Worm (Caenorhabditis elegans) whole organism, young adult: ENCODE results near the gene F19C7.8.
A peak's percentile ranks its signal among the peaks of the same experiment; 100 is the strongest.

Source experiments
- B0019.2 ChIP-seq: fragments of 200-800 bp; sonication (Bioruptor generic); conservative IDR thresholded peaks from 2 replicates; pipeline ENCODE4 v1.3.6; 2022; ENCODE audit warnings: missing genetic modification reagents, missing genetic modification characterization, missing compliant biosample characterization
- B0035.1 ChIP-seq: sonication (generic microtip); optimal IDR thresholded peaks from 2 replicates; lab custom pipeline; 2016; ENCODE audit warnings: missing genetic modification characterization, mild to moderate bottlenecking, missing compliant biosample characterization, missing genotype, missing genetic modification reagents
- B0261.1 ChIP-seq: sonication (generic microtip); optimal IDR thresholded peaks from 2 replicates; lab custom pipeline; 2016; ENCODE audit warnings: mild to moderate bottlenecking, missing genetic modification characterization, moderate library complexity, missing compliant biosample characterization
- C17E4.6 ChIP-seq: fragments of 200-800 bp; sonication (Bioruptor generic); IDR thresholded peaks from 2 replicates; pipeline ENCODE4 v1.3.6; 2022; ENCODE audit warnings: missing genetic modification reagents, missing genetic modification characterization, missing compliant biosample characterization
- F23B12.7 ChIP-seq: sonication (generic microtip); optimal IDR thresholded peaks from 2 replicates; lab custom pipeline; 2017; ENCODE audit warnings: missing genetic modification characterization, mild to moderate bottlenecking, missing compliant biosample characterization, antibody characterized with exemption, moderate library complexity; ENCODE audit not compliant: insufficient read depth
- F37B4.10 ChIP-seq: fragments of 200-800 bp; sonication (Bioruptor generic); IDR thresholded peaks from 2 replicates; pipeline ENCODE4 v1.3.6; 2022; ENCODE audit warnings: missing genetic modification characterization, missing compliant biosample characterization
- F49E8.2 ChIP-seq: sonication (generic microtip); optimal IDR thresholded peaks from 3 replicates; lab custom pipeline; 2017; ENCODE audit warnings: missing genetic modification characterization, mild to moderate bottlenecking, missing compliant biosample characterization, antibody characterized with exemption, moderate library complexity; ENCODE audit not compliant: insufficient read depth
- F52B5.7 ChIP-seq: sonication (generic microtip); optimal IDR thresholded peaks from 2 replicates; lab custom pipeline; 2016; ENCODE audit warnings: mild to moderate bottlenecking, missing genetic modification characterization, missing compliant biosample characterization
- F55B11.4 ChIP-seq: sonication (generic microtip); optimal IDR thresholded peaks from 2 replicates; lab custom pipeline; 2016; ENCODE audit warnings: missing compliant biosample characterization, missing genetic modification characterization, borderline replicate concordance; ENCODE audit not compliant: insufficient read depth
- F57C9.4 ChIP-seq: sonication (generic microtip); optimal IDR thresholded peaks from 2 replicates; lab custom pipeline; 2017; ENCODE audit warnings: mild to moderate bottlenecking, missing genetic modification characterization, missing compliant biosample characterization
- K11D2.4 ChIP-seq: fragments of 200-800 bp; sonication (Bioruptor generic); IDR thresholded peaks from 2 replicates; pipeline ENCODE4 v1.3.6; 2022; ENCODE audit warnings: missing genetic modification reagents, missing genetic modification characterization, missing compliant biosample characterization
- T26A5.8 ChIP-seq: sonication (generic microtip); optimal IDR thresholded peaks from 2 replicates; lab custom pipeline; 2016; ENCODE audit warnings: missing genetic modification characterization, missing compliant biosample characterization
- Y53F4B.3 ChIP-seq: fragments of 200-800 bp; sonication (Bioruptor generic); IDR thresholded peaks from 2 replicates; pipeline ENCODE4 v1.3.6; 2022; ENCODE audit warnings: missing genetic modification reagents, missing genetic modification characterization, missing compliant biosample characterization
- Y67H2A.10 ChIP-seq: fragments of 200-800 bp; sonication (Bioruptor generic); conservative IDR thresholded peaks from 2 replicates; pipeline ENCODE4 v1.3.6; 2022; ENCODE audit warnings: missing genetic modification reagents, missing genetic modification characterization, missing compliant biosample characterization
- Y79H2A.3 ChIP-seq: fragments of 200-800 bp; sonication (Bioruptor generic); conservative IDR thresholded peaks from 2 replicates; pipeline ENCODE4 v1.3.6; 2022; ENCODE audit warnings: missing genetic modification reagents, missing genetic modification characterization, missing compliant biosample characterization
- ZK185.1 ChIP-seq: sonication (generic microtip); optimal IDR thresholded peaks from 2 replicates; lab custom pipeline; 2016; ENCODE audit warnings: mild to moderate bottlenecking, missing genetic modification characterization, missing compliant biosample characterization; ENCODE audit not compliant: poor library complexity, severe bottlenecking
- athp-1 ChIP-seq: sonication (generic microtip); optimal IDR thresholded peaks from 2 replicates; lab custom pipeline; 2017; ENCODE audit warnings: mild to moderate bottlenecking, missing genetic modification characterization, missing compliant biosample characterization
- attf-3 ChIP-seq: fragments of 200-800 bp; sonication (Bioruptor generic); conservative IDR thresholded peaks from 2 replicates; pipeline ENCODE4 v1.3.6; 2022; ENCODE audit warnings: missing genetic modification reagents, missing genetic modification characterization, missing compliant biosample characterization
- attf-6 ChIP-seq: fragments of 200-800 bp; sonication (Bioruptor generic); IDR thresholded peaks from 2 replicates; pipeline ENCODE4 v1.3.6; 2022; ENCODE audit warnings: missing genetic modification reagents, missing genetic modification characterization, missing compliant biosample characterization
- bed-2 ChIP-seq: fragments of 200-800 bp; sonication (Bioruptor generic); IDR thresholded peaks from 2 replicates; pipeline ENCODE4 v1.3.6; 2022; ENCODE audit warnings: missing genetic modification reagents, missing genetic modification characterization, missing compliant biosample characterization
- cebp-2 ChIP-seq: fragments of 200-800 bp; sonication (Bioruptor generic); IDR thresholded peaks from 2 replicates; pipeline ENCODE4 v1.3.6; 2022; ENCODE audit warnings: missing genetic modification characterization, missing compliant biosample characterization
- ceh-100 ChIP-seq: fragments of 200-800 bp; sonication (Bioruptor generic); IDR thresholded peaks from 2 replicates; pipeline ENCODE4 v1.3.6; 2022; ENCODE audit warnings: missing genetic modification reagents, missing genetic modification characterization, missing compliant biosample characterization
- ceh-79 ChIP-seq: sonication (generic microtip); optimal IDR thresholded peaks from 2 replicates; lab custom pipeline; 2017; ENCODE audit warnings: mild to moderate bottlenecking, missing genetic modification characterization, missing compliant biosample characterization
- ceh-91 ChIP-seq: fragments of 200-800 bp; sonication (Bioruptor generic); IDR thresholded peaks from 2 replicates; pipeline ENCODE4 v1.3.6; 2022; ENCODE audit warnings: missing genetic modification reagents, missing genetic modification characterization, missing compliant biosample characterization
- dpl-1 ChIP-seq: fragments of 150-350 bp; optimal IDR thresholded peaks from 2 replicates; lab custom pipeline; 2014; ENCODE audit warnings: missing biosample characterization, missing genetic modification reagents, missing genetic modification characterization
- ekl-4 ChIP-seq: fragments of 200-800 bp; sonication (Bioruptor generic); IDR thresholded peaks from 2 replicates; pipeline ENCODE4 v1.3.6; 2022; ENCODE audit warnings: missing genetic modification reagents, missing genetic modification characterization, missing compliant biosample characterization
- fkh-3 ChIP-seq: sonication (generic microtip); optimal IDR thresholded peaks from 2 replicates; lab custom pipeline; 2016; ENCODE audit warnings: mild to moderate bottlenecking, missing genetic modification characterization, missing compliant biosample characterization
- hlh-26 ChIP-seq: fragments of 200-800 bp; sonication (Bioruptor generic); conservative IDR thresholded peaks from 2 replicates; pipeline ENCODE4 v1.3.6; 2022; ENCODE audit warnings: missing genetic modification reagents, missing genetic modification characterization, missing compliant biosample characterization
- hmg-1.2 ChIP-seq: fragments of 200-800 bp; sonication (Bioruptor generic); IDR thresholded peaks from 2 replicates; pipeline ENCODE4 v1.3.6; 2022; ENCODE audit warnings: missing genetic modification reagents, missing genetic modification characterization, missing compliant biosample characterization
- hsf-1 ChIP-seq: fragments of 200-800 bp; sonication (Bioruptor generic); IDR thresholded peaks from 2 replicates; pipeline ENCODE4 v1.3.6; 2022; ENCODE audit warnings: missing genetic modification reagents, missing genetic modification characterization, missing compliant biosample characterization
- lin-26 ChIP-seq: fragments of 200-800 bp; sonication (Bioruptor generic); IDR thresholded peaks from 2 replicates; pipeline ENCODE4 v1.3.6; 2022; ENCODE audit warnings: missing genetic modification reagents, missing genetic modification characterization, missing compliant biosample characterization
- lin-54 ChIP-seq: fragments of 200-800 bp; sonication (Bioruptor generic); optimal IDR thresholded peaks from 2 replicates; lab custom pipeline; 2018; ENCODE audit warnings: mild to moderate bottlenecking, missing genetic modification characterization, missing compliant biosample characterization
- lir-1 ChIP-seq: fragments of 200-800 bp; sonication (Bioruptor generic); conservative IDR thresholded peaks from 2 replicates; pipeline ENCODE4 v1.3.6; 2022; ENCODE audit warnings: missing genetic modification reagents, missing genetic modification characterization, missing compliant biosample characterization
- nhr-27 ChIP-seq: fragments of 200-800 bp; sonication (Bioruptor generic); optimal IDR thresholded peaks from 2 replicates; lab custom pipeline; 2018; ENCODE audit warnings: mild to moderate bottlenecking, missing genetic modification characterization, moderate library complexity, missing compliant biosample characterization
- nhr-80 ChIP-seq: sonication (generic microtip); optimal IDR thresholded peaks from 2 replicates; lab custom pipeline; 2016; ENCODE audit warnings: missing genetic modification characterization, missing compliant biosample characterization
- snpc-1.1 ChIP-seq: sonication (generic microtip); optimal IDR thresholded peaks from 2 replicates; lab custom pipeline; 2017; ENCODE audit warnings: missing genetic modification characterization, mild to moderate bottlenecking, missing compliant biosample characterization, antibody characterized with exemption, moderate library complexity, missing genotype, missing genetic modification reagents; ENCODE audit not compliant: insufficient read depth
- snpc-1.3 ChIP-seq: sonication (generic microtip); optimal IDR thresholded peaks from 2 replicates; lab custom pipeline; 2017; ENCODE audit warnings: missing genetic modification characterization, mild to moderate bottlenecking, missing compliant biosample characterization, antibody characterized with exemption, moderate library complexity, missing genotype, missing genetic modification reagents; ENCODE audit not compliant: insufficient read depth
- snpc-3.4 ChIP-seq: sonication (generic microtip); optimal IDR thresholded peaks from 2 replicates; lab custom pipeline; 2017; ENCODE audit warnings: missing genetic modification characterization, mild to moderate bottlenecking, missing compliant biosample characterization, antibody characterized with exemption, moderate library complexity, missing genotype, missing genetic modification reagents
- sptf-2 ChIP-seq: fragments of 200-800 bp; sonication (Bioruptor generic); optimal IDR thresholded peaks from 2 replicates; lab custom pipeline; 2018; ENCODE audit warnings: mild to moderate bottlenecking, missing genetic modification characterization, missing compliant biosample characterization
- tbp1 ChIP-seq: fragments of 200-800 bp; sonication (Bioruptor generic); optimal IDR thresholded peaks from 2 replicates; lab custom pipeline; 2018; ENCODE audit warnings: mild to moderate bottlenecking, missing genetic modification characterization, missing compliant biosample characterization
- tbx-9 ChIP-seq: sonication (generic microtip); optimal IDR thresholded peaks from 2 replicates; lab custom pipeline; 2016; ENCODE audit warnings: borderline replicate concordance, missing genetic modification characterization, inconsistent platforms, missing compliant biosample characterization
- unc-130 ChIP-seq: sonication (generic microtip); optimal IDR thresholded peaks from 2 replicates; lab custom pipeline; 2016; ENCODE audit warnings: missing genetic modification reagents, missing genetic modification characterization, missing compliant biosample characterization
- unc-62 ChIP-seq: fragments of 150-350 bp; optimal IDR thresholded peaks from 2 replicates; lab custom pipeline; 2014; ENCODE audit warnings: missing biosample characterization, missing genetic modification reagents, missing genetic modification characterization
- xnd-1 ChIP-seq: sonication (generic microtip); optimal IDR thresholded peaks from 2 replicates; lab custom pipeline; 2016; ENCODE audit warnings: missing genotype, missing genetic modification reagents, missing genetic modification characterization, missing compliant biosample characterization
- zfh-2 ChIP-seq: fragments of 200-800 bp; sonication (Bioruptor generic); conservative IDR thresholded peaks from 2 replicates; pipeline ENCODE4 v1.3.6; 2022; ENCODE audit warnings: missing genetic modification reagents, missing genetic modification characterization, missing compliant biosample characterization
- ztf-18 ChIP-seq: sonication (generic microtip); optimal IDR thresholded peaks from 2 replicates; lab custom pipeline; 2016; ENCODE audit warnings: missing genotype, mild to moderate bottlenecking, missing genetic modification characterization, missing compliant biosample characterization
- ztf-3 ChIP-seq: fragments of 200-800 bp; sonication (Bioruptor generic); optimal IDR thresholded peaks from 2 replicates; lab custom pipeline; 2018; ENCODE audit warnings: mild to moderate bottlenecking, missing genetic modification characterization, missing compliant biosample characterization
- ztf-6 ChIP-seq: fragments of 200-800 bp; sonication (Bioruptor generic); IDR thresholded peaks from 2 replicates; pipeline ENCODE4 v1.3.6; 2022; ENCODE audit warnings: missing genetic modification reagents, missing genetic modification characterization, missing compliant biosample characterization

F19C7.8 gene

ce11 chrIV:4652365-4652844, 14.5 kb upstream of the F19C7.8 start, which contains the start of gene F29B9.5 (continued):
- TF ChIP-seq F23B12.7 (tag; lab: Kevin White, UChicago) (no peak), Y53F4B.3 (GFP tag; lab: Robert Waterston, UW) (no peak), attf-3 (no peak), lin-26 (peak; percentile 62; the same call in 1 of the 2 replicates), ceh-79 (tag; lab: Kevin White, UChicago) (peak; percentile 51), lin-54 (GFP tag; lab: Kevin White, UChicago) (no peak), hmg-1.2 (GFP tag; lab: Robert Waterston, UW) (0 out of 2 replicates have a peak, but pooled peaks have one; percentile 14), B0261.1 (tag; lab: Kevin White, UChicago) (no peak), hlh-26 (no peak), cebp-2 (0 out of 2 replicates have a peak, but pooled peaks have one; percentile 41), Y67H2A.10 (GFP tag; lab: Robert Waterston, UW) (no peak), lir-1 (GFP tag; lab: Robert Waterston, UW) (no peak), bed-2 (GFP tag; lab: Robert Waterston, UW) (no peak), ztf-18 (tag; lab: Kevin White, UChicago) (no peak), ZK185.1 (tag; lab: Kevin White, UChicago) (no peak), ztf-6 (GFP tag; lab: Robert Waterston, UW) (no peak), athp-1 (tag; lab: Kevin White, UChicago) (no peak), B0035.1 (tag; lab: Kevin White, UChicago) (no peak), Y79H2A.3 (GFP tag; lab: Robert Waterston, UW) (0 out of 2 replicates have a peak, but pooled peaks have one; percentile 32), snpc-1.1 (no peak), F57C9.4 (tag; lab: Kevin White, UChicago) (no peak), F37B4.10 (GFP tag; lab: Robert Waterston, UW) (no peak), F55B11.4 (tag; lab: Kevin White, UChicago) (no peak), F52B5.7 (tag; lab: Kevin White, UChicago) (peak; percentile 42), sptf-2 (GFP tag; lab: Kevin White, UChicago) (no peak), fkh-3 (tag; lab: Kevin White, UChicago) (peak; percentile 47), xnd-1 (tag; lab: Kevin White, UChicago) (peak; percentile 41), unc-130 (no peak), ceh-100 (GFP tag; lab: Robert Waterston, UW) (0 out of 2 replicates have a peak, but pooled peaks have one; percentile 14), nhr-80 (no peak), F49E8.2 (tag; lab: Kevin White, UChicago) (peak; percentile 75), zfh-2 (GFP tag; lab: Robert Waterston, UW) (no peak), attf-6 (GFP tag; lab: Robert Waterston, UW) (no peak), T26A5.8 (tag; lab: Kevin White, UChicago) (no peak), ztf-3 (GFP tag; lab: Kevin White, UChicago) (no peak), ceh-91 (GFP tag; lab: Robert Waterston, UW) (no peak), C17E4.6 (GFP tag; lab: Robert Waterston, UW) (no peak), ekl-4 (peak; percentile 71), nhr-27 (tag; lab: Kevin White, UChicago) (no peak), dpl-1 (no peak), hsf-1 (GFP tag; lab: Robert Waterston, UW) (peak; percentile 77), snpc-3.4 (peak; percentile 41), K11D2.4 (GFP tag; lab: Robert Waterston, UW) (no peak), B0019.2 (GFP tag; lab: Robert Waterston, UW) (no peak), snpc-1.3 (no peak), tbx-9 (tag; lab: Kevin White, UChicago) (no peak), unc-62 (no peak), tbp1 (GFP tag; lab: Kevin White, UChicago) (no peak)
